Worm (Caenorhabditis elegans) whole organism, L4/young adult: ENCODE results near the gene nfki-1.

Source experiments
- W03F9.2 ChIP-seq: fragments of 150-350 bp; optimal IDR thresholded peaks from 2 replicates; lab custom pipeline; 2014; ENCODE audit warnings: missing biosample characterization, missing genetic modification characterization
- dao-5 ChIP-seq: sonication (generic microtip); optimal IDR thresholded peaks from 2 replicates; lab custom pipeline; 2016; ENCODE audit warnings: missing genotype, missing genetic modification characterization, moderate library complexity, missing compliant biosample characterization
- him-1 ChIP-seq: sonication (generic microtip); optimal IDR thresholded peaks from 2 replicates; lab custom pipeline; 2016; ENCODE audit warnings: missing genotype, missing genetic modification reagents, missing genetic modification characterization, missing compliant biosample characterization

DNA sequence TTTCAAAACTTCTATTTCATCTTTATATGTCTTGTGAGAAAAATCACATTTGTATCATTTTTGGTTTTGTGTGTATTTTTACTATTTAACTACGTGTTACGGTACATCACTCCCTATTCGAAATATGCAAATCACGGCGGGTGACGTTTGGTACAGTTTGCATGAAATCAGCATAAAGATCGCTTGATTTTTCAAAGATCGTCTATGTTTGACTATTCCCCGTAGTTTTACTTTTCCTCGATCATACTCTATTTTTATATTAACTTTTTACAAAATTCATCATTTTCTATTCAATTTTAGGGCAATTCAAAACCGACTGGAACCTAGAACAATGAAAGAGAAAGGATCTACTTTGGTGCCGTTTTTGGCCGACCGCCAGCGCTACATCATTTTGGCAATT lies 24.4 kb upstream of the nfki-1 start, which contains the start of gene Y15E3A.4:
- no peak for TF ChIP-seq W03F9.2
- no peak for TF ChIP-seq him-1
- TF ChIP-seq dao-5 (tag; lab: Kevin White, UChicago) = no peak
